Worm (Caenorhabditis elegans) whole organism, late embryonic: ENCODE measurements around the gene T05E12.8.

Experiments
- C08G9.2 ChIP-seq: sonication (generic microtip); optimal IDR thresholded peaks from 2 replicates; lab custom pipeline; 2016; ENCODE audit warnings: mild to moderate bottlenecking, missing genetic modification characterization, moderate library complexity, missing compliant biosample characterization
- C38D4.7 ChIP-seq: fragments of 200-800 bp; sonication (Bioruptor generic); optimal IDR thresholded peaks from 2 replicates; lab custom pipeline; 2018; ENCODE audit warnings: mild to moderate bottlenecking, missing genetic modification characterization, moderate library complexity, missing compliant biosample characterization
- K09A11.1 ChIP-seq: sonication (generic microtip); optimal IDR thresholded peaks from 2 replicates; lab custom pipeline; 2017; ENCODE audit warnings: antibody characterized with exemption, mild to moderate bottlenecking, missing genetic modification characterization, missing compliant biosample characterization; ENCODE audit not compliant: insufficient read depth
- T23F11.4 ChIP-seq: fragments of 200-800 bp; sonication (Bioruptor generic); optimal IDR thresholded peaks from 2 replicates; lab custom pipeline; 2018; ENCODE audit warnings: mild to moderate bottlenecking, missing genetic modification characterization, missing compliant biosample characterization
- ceh-18 ChIP-seq: sonication (generic microtip); optimal IDR thresholded peaks from 2 replicates; lab custom pipeline; 2016; ENCODE audit warnings: missing genetic modification characterization, missing compliant biosample characterization
- ceh-19 ChIP-seq: fragments of 200-800 bp; sonication (Bioruptor generic); optimal IDR thresholded peaks from 2 replicates; lab custom pipeline; 2018; ENCODE audit warnings: mild to moderate bottlenecking, missing genetic modification characterization, missing compliant biosample characterization
- ceh-22 ChIP-seq: sonication (generic microtip); optimal IDR thresholded peaks from 2 replicates; lab custom pipeline; 2017; ENCODE audit warnings: missing biosample characterization, missing genetic modification characterization
- ceh-31 ChIP-seq: sonication (generic microtip); optimal IDR thresholded peaks from 2 replicates; lab custom pipeline; 2016; ENCODE audit warnings: missing genetic modification characterization, missing compliant biosample characterization
- ceh-34 ChIP-seq: sonication (generic microtip); optimal IDR thresholded peaks from 2 replicates; lab custom pipeline; 2016; ENCODE audit warnings: mild to moderate bottlenecking, missing genetic modification characterization, missing compliant biosample characterization
- ceh-45 ChIP-seq: fragments of 200-800 bp; sonication (Bioruptor generic); IDR thresholded peaks from 2 replicates; pipeline ENCODE4 v1.3.6; 2022; ENCODE audit warnings: missing genetic modification reagents, missing genetic modification characterization, missing compliant biosample characterization
- ceh-48 ChIP-seq: sonication (generic microtip); optimal IDR thresholded peaks from 2 replicates; lab custom pipeline; 2016; ENCODE audit warnings: missing genetic modification characterization, inconsistent platforms, missing compliant biosample characterization
- dmd-4 ChIP-seq: sonication (generic microtip); optimal IDR thresholded peaks from 2 replicates; lab custom pipeline; 2016; ENCODE audit warnings: borderline replicate concordance, missing genetic modification characterization, missing compliant biosample characterization
- dve-1 ChIP-seq: sonication (generic microtip); optimal IDR thresholded peaks from 2 replicates; lab custom pipeline; 2017; ENCODE audit warnings: antibody characterized with exemption, mild to moderate bottlenecking, missing genetic modification characterization, missing compliant biosample characterization
- ets-4 ChIP-seq: sonication (generic microtip); optimal IDR thresholded peaks from 2 replicates; lab custom pipeline; 2016; ENCODE audit warnings: missing genetic modification characterization, missing compliant biosample characterization
- eyg-1 ChIP-seq: sonication (generic microtip); optimal IDR thresholded peaks from 2 replicates; lab custom pipeline; 2016; ENCODE audit warnings: missing genotype, missing genetic modification characterization, missing compliant biosample characterization
- fkh-10 ChIP-seq: fragments of 150-350 bp; optimal IDR thresholded peaks from 2 replicates; lab custom pipeline; 2014; ENCODE audit warnings: missing biosample characterization, missing genetic modification reagents, missing genetic modification characterization
- hlh-15 ChIP-seq: sonication (generic microtip); optimal IDR thresholded peaks from 2 replicates; lab custom pipeline; 2016; ENCODE audit warnings: missing genetic modification characterization, missing compliant biosample characterization
- hlh-6 ChIP-seq: sonication (generic microtip); optimal IDR thresholded peaks from 2 replicates; lab custom pipeline; 2016; ENCODE audit warnings: missing genotype, missing genetic modification characterization, missing compliant biosample characterization
- lim-6 ChIP-seq: sonication (generic microtip); optimal IDR thresholded peaks from 2 replicates; lab custom pipeline; 2016; ENCODE audit warnings: missing genetic modification characterization, missing compliant biosample characterization
- lin-11 ChIP-seq: fragments of 200-800 bp; sonication (Bioruptor generic); optimal IDR thresholded peaks from 2 replicates; lab custom pipeline; 2018; ENCODE audit warnings: mild to moderate bottlenecking, missing genetic modification characterization, missing compliant biosample characterization
- madf-2 ChIP-seq: sonication (generic microtip); optimal IDR thresholded peaks from 2 replicates; lab custom pipeline; 2017; ENCODE audit warnings: missing genetic modification characterization, missing compliant biosample characterization
- mec-3 ChIP-seq: sonication (generic microtip); optimal IDR thresholded peaks from 2 replicates; lab custom pipeline; 2016; ENCODE audit warnings: borderline replicate concordance, missing genetic modification characterization, missing compliant biosample characterization
- nhr-232 ChIP-seq: sonication (generic microtip); optimal IDR thresholded peaks from 2 replicates; lab custom pipeline; 2016; ENCODE audit warnings: missing genetic modification characterization, missing compliant biosample characterization
- pag-3 ChIP-seq: sonication (generic microtip); optimal IDR thresholded peaks from 2 replicates; lab custom pipeline; 2016; ENCODE audit warnings: missing compliant biosample characterization, missing genetic modification characterization, borderline replicate concordance
- pat-9 ChIP-seq: fragments of 200-800 bp; sonication (Bioruptor generic); optimal IDR thresholded peaks from 2 replicates; lab custom pipeline; 2018; ENCODE audit warnings: mild to moderate bottlenecking, missing genetic modification characterization, moderate library complexity, missing compliant biosample characterization
- pha-2 ChIP-seq: sonication (generic microtip); optimal IDR thresholded peaks from 2 replicates; lab custom pipeline; 2017; ENCODE audit warnings: mild to moderate bottlenecking, missing genetic modification characterization, missing compliant biosample characterization
- pha-4 ChIP-seq: fragments of 150-350 bp; optimal IDR thresholded peaks from 2 replicates; lab custom pipeline; 2018; ENCODE audit warnings: missing biosample characterization, missing genetic modification reagents, missing genetic modification characterization
- pqm-1 ChIP-seq: sonication (generic microtip); optimal IDR thresholded peaks from 2 replicates; lab custom pipeline; 2016; ENCODE audit warnings: missing genetic modification characterization, missing compliant biosample characterization
- ref-2 ChIP-seq: sonication (generic microtip); optimal IDR thresholded peaks from 2 replicates; lab custom pipeline; 2016; ENCODE audit warnings: missing genetic modification characterization, missing compliant biosample characterization
- rnt-1 ChIP-seq: sonication (generic microtip); optimal IDR thresholded peaks from 2 replicates; lab custom pipeline; 2016; ENCODE audit warnings: missing genetic modification characterization, missing compliant biosample characterization
- sdc-2 ChIP-seq: sonication (generic microtip); optimal IDR thresholded peaks from 2 replicates; lab custom pipeline; 2016; ENCODE audit warnings: missing genotype, missing genetic modification characterization, missing compliant biosample characterization
- sox-2 ChIP-seq: fragments of 200-800 bp; sonication (Bioruptor generic); IDR thresholded peaks from 2 replicates; pipeline ENCODE4 v1.3.6; 2022; ENCODE audit warnings: missing genetic modification reagents, missing genetic modification characterization, missing compliant biosample characterization
- sox-4 ChIP-seq: sonication (generic microtip); optimal IDR thresholded peaks from 2 replicates; lab custom pipeline; 2017; ENCODE audit warnings: mild to moderate bottlenecking, missing genetic modification characterization, inconsistent platforms, missing compliant biosample characterization
- tbx-7 ChIP-seq: sonication (generic microtip); optimal IDR thresholded peaks from 2 replicates; lab custom pipeline; 2016; ENCODE audit warnings: missing genotype, missing genetic modification characterization, missing compliant biosample characterization
- ttx-3 ChIP-seq: sonication (generic microtip); optimal IDR thresholded peaks from 2 replicates; lab custom pipeline; 2016; ENCODE audit warnings: missing genetic modification reagents, missing genetic modification characterization, missing compliant biosample characterization
- unc-42 ChIP-seq: sonication (generic microtip); optimal IDR thresholded peaks from 2 replicates; lab custom pipeline; 2016; ENCODE audit warnings: missing genotype, missing genetic modification characterization, missing compliant biosample characterization
- unc-55 ChIP-seq: sonication (generic microtip); optimal IDR thresholded peaks from 2 replicates; lab custom pipeline; 2017; ENCODE audit warnings: missing biosample characterization, missing genetic modification reagents, missing genetic modification characterization
- unc-86 ChIP-seq: sonication (generic microtip); optimal IDR thresholded peaks from 2 replicates; lab custom pipeline; 2016; ENCODE audit warnings: missing genetic modification characterization, missing compliant biosample characterization
- ztf-16 ChIP-seq: sonication (generic microtip); optimal IDR thresholded peaks from 2 replicates; lab custom pipeline; 2017; ENCODE audit warnings: missing genetic modification characterization, missing compliant biosample characterization

Gene T05E12.8

ce11 chrV:17082718-17083117, 13.8 kb downstream of the T05E12.8 start, which contains the start of gene T05E12.9:
Gene T05E12.9 (minus strand): TSS chrV:17082818.
- TF ChIP-seq ceh-19 (GFP tag; lab: Kevin White, UChicago) (no peak), ztf-16 (tag; lab: Kevin White, UChicago) (no peak), ceh-18 (tag; lab: Kevin White, UChicago) (no peak), fkh-10 (no peak), sox-4 (no peak), pqm-1 (no peak), madf-2 (no peak), K09A11.1 (tag; lab: Kevin White, UChicago) (no peak)

DNA sequence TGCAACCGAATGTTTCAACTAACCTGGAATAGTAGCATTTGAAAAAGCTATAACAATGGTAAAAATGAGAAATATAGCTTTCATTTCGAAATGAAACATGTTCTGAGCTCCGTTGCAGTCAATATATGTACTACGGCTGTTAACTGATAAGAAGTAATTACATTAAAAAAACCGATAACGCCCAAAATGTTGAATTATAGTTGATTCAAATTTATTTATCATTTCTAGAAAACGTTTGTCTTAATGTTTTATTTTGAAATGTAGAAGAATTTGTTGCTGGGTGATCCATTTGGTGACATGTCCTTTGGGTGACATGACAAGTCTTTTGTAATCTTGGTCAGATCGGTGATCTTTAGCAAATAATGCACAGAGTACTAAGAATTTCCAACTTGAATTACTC, 20.4 kb downstream of the T05E12.8 start, which contains the start of gene T05E12.6:
T05E12.6 (minus strand) TSS at position 101 of the 400 bp plus-strand sequence.
- TF ChIP-seq mec-3, result no peak
- no peak for TF ChIP-seq ceh-22 (tag; lab: Kevin White, UChicago)
- TF ChIP-seq rnt-1, result no peak
- no peak for TF ChIP-seq ceh-48 (tag; lab: Kevin White, UChicago)
- no peak for TF ChIP-seq fkh-10
- no peak for TF ChIP-seq lin-11 (tag; lab: Kevin White, UChicago)
- TF ChIP-seq dmd-4 (tag; lab: Kevin White, UChicago), result no peak
- no peak for TF ChIP-seq C38D4.7 (GFP tag; lab: Kevin White, UChicago)
- no peak for TF ChIP-seq nhr-232 (tag; lab: Kevin White, UChicago)
- TF ChIP-seq ceh-31 (tag; lab: Kevin White, UChicago), result no peak
- TF ChIP-seq pat-9 (tag; lab: Kevin White, UChicago), result no peak
- TF ChIP-seq hlh-15 (tag; lab: Kevin White, UChicago), result no peak
- TF ChIP-seq hlh-6 (tag; lab: Kevin White, UChicago), result no peak
- no peak for TF ChIP-seq ets-4 (tag; lab: Kevin White, UChicago)
- no peak for TF ChIP-seq T23F11.4 (GFP tag; lab: Kevin White, UChicago)
- TF ChIP-seq ceh-34, result no peak
- no peak for TF ChIP-seq unc-55
- no peak for TF ChIP-seq ceh-18 (tag; lab: Kevin White, UChicago)
- no peak for TF ChIP-seq sox-4
- TF ChIP-seq K09A11.1 (tag; lab: Kevin White, UChicago), result no peak

- TF ChIP-seq ceh-34 (no peak), pha-2 (tag; lab: Kevin White, UChicago) (no peak), pag-3 (tag; lab: Kevin White, UChicago) (no peak), mec-3 (no peak), unc-86 (tag; lab: Kevin White, UChicago) (no peak), dmd-4 (tag; lab: Kevin White, UChicago) (no peak), unc-42 (tag; lab: Kevin White, UChicago) (no peak), sdc-2 (tag; lab: Kevin White, UChicago) (no peak)
- TF ChIP-seq, all 69 proteins: peak for 0
These were observed 21.0 kb downstream of the T05E12.8 start, which contains the start of gene srh-237 for ce11 chrV:17089931-17090429. Gene srh-237 (plus strand): TSS chrV:17090379.

DNA sequence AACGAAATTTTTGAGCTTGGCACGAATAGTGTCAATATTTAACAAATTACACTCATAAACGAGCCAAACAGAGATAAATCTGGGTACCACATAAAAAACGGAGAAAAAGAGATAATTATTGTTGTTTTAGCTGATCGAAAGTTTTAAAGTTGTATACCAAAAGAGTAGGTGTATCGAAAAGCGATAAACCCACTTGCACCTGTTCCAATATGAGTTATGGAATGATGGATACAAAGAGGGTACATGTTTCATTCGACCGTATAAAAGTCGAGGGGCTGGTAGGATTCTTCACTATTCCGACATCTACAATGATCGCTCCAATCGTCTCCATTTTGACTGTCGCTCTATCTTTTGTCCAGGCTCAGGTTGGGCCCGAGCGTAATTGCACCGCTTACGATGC, 23.3 kb downstream of the T05E12.8 start, which contains the start of gene ZK218.1:
ZK218.1 (plus strand) TSS at position 301 of the 400 bp plus-strand sequence.
- no peak for TF ChIP-seq ref-2 (tag; lab: Kevin White, UChicago)
- no peak for TF ChIP-seq eyg-1
- no peak for TF ChIP-seq pha-4 (tag; lab: Kevin White, UChicago)
- TF ChIP-seq C08G9.2 (tag; lab: Kevin White, UChicago), result no peak
- no peak for TF ChIP-seq tbx-7 (tag; lab: Kevin White, UChicago)
- TF ChIP-seq ttx-3 (tag; lab: Kevin White, UChicago), result no peak
- TF ChIP-seq ztf-16 (tag; lab: Kevin White, UChicago), result no peak
- no peak for TF ChIP-seq ets-4 (tag; lab: Kevin White, UChicago)
- no peak for TF ChIP-seq ceh-22 (tag; lab: Kevin White, UChicago)
- no peak for TF ChIP-seq sox-2 (GFP tag; lab: Robert Waterston, UW)
- TF ChIP-seq hlh-6 (tag; lab: Kevin White, UChicago), result no peak
- TF ChIP-seq lim-6 (tag; lab: Kevin White, UChicago), result no peak
- no peak for TF ChIP-seq T23F11.4 (GFP tag; lab: Kevin White, UChicago)
- no peak for TF ChIP-seq ceh-45 (GFP tag; lab: Robert Waterston, UW)
- TF ChIP-seq pqm-1, result no peak
- no peak for TF ChIP-seq dve-1 (tag; lab: Kevin White, UChicago)
